Fruit fly (Drosophila melanogaster) whole organism, wandering third instar larva: ENCODE data around the gene cad.

Source experiments
- Abd-B ChIP-seq: fragments of >200 bp; optimal IDR thresholded peaks from 2 replicates; lab custom pipeline; 2017; ENCODE audit warnings: missing biosample characterization, missing genetic modification characterization
- CG32264 ChIP-seq: fragments of 200-800 bp; sonication (Bioruptor generic); optimal IDR thresholded peaks from 2 replicates; lab custom pipeline; 2016; ENCODE audit warnings: missing biosample characterization, missing genetic modification characterization
- CG9705 ChIP-seq: fragments of 200-800 bp; sonication (Bioruptor generic); optimal IDR thresholded peaks from 2 replicates; lab custom pipeline; 2018; ENCODE audit warnings: missing biosample characterization, mild to moderate bottlenecking, missing genetic modification characterization
- CrebA ChIP-seq: fragments of 200-800 bp; sonication (Bioruptor generic); optimal IDR thresholded peaks from 2 replicates; lab custom pipeline; 2016; ENCODE audit warnings: missing biosample characterization, mild to moderate bottlenecking, missing genetic modification characterization, borderline replicate concordance
- Dfd ChIP-seq: fragments of >200 bp; optimal IDR thresholded peaks from 2 replicates; lab custom pipeline; 2017; ENCODE audit warnings: missing biosample characterization, missing genetic modification characterization
- Dif ChIP-seq: fragments of 200-275, 200-300 bp; sonication (Bioruptor generic); optimal IDR thresholded peaks from 2 replicates; lab custom pipeline; 2018; ENCODE audit warnings: missing biosample characterization, missing genetic modification characterization; ENCODE audit not compliant: partially characterized antibody
- GATAd ChIP-seq: sonication (Bioruptor generic); optimal IDR thresholded peaks from 2 replicates; lab custom pipeline; 2016; ENCODE audit warnings: missing biosample characterization, missing genetic modification characterization
- HLH106 ChIP-seq: fragments of 200-800 bp; optimal IDR thresholded peaks from 3 replicates; lab custom pipeline; 2019; ENCODE audit warnings: missing biosample characterization, mild to moderate bottlenecking, missing genetic modification characterization, moderate library complexity
- Hnf4 ChIP-seq: fragments of 200-800 bp; sonication (Bioruptor generic); optimal IDR thresholded peaks from 2 replicates; lab custom pipeline; 2016; ENCODE audit warnings: missing biosample characterization, mild to moderate bottlenecking, missing genetic modification characterization
- Hr78 ChIP-seq: fragments of >200 bp; optimal IDR thresholded peaks from 2 replicates; lab custom pipeline; 2017; ENCODE audit warnings: missing biosample characterization, missing genetic modification characterization
- Hr83 ChIP-seq: fragments of 200-300 bp; sonication (Bioruptor generic); optimal IDR thresholded peaks from 2 replicates; lab custom pipeline; 2016; ENCODE audit warnings: missing biosample characterization, mild to moderate bottlenecking, missing genetic modification characterization, moderate library complexity; ENCODE audit not compliant: poor library complexity, severe bottlenecking
- Jra ChIP-seq: sonication (Bioruptor generic); optimal IDR thresholded peaks from 2 replicates; lab custom pipeline; 2016; ENCODE audit warnings: missing biosample characterization, missing genetic modification characterization
- Mio ChIP-seq: sonication (Bioruptor generic); optimal IDR thresholded peaks from 2 replicates; lab custom pipeline; 2016; ENCODE audit warnings: missing biosample characterization, missing genetic modification characterization
- Myc ChIP-seq: fragments of >200 bp; optimal IDR thresholded peaks from 2 replicates; lab custom pipeline; 2017
- N ChIP-seq: fragments of >200 bp; optimal IDR thresholded peaks from 2 replicates; lab custom pipeline; 2018; ENCODE audit warnings: missing biosample characterization, missing external identifiers, missing genetic modification characterization
- OdsH ChIP-seq: fragments of 200-800 bp; sonication (Bioruptor generic); optimal IDR thresholded peaks from 2 replicates; lab custom pipeline; 2016; ENCODE audit warnings: missing biosample characterization, mild to moderate bottlenecking, missing genetic modification characterization
- Rel ChIP-seq, 2 experiments: fragments of 200-800 bp; sonication (Bioruptor generic) in 1 of 2; optimal IDR thresholded peaks; 2 replicates in 1 of 2; 3 replicates in 1 of 2; lab custom pipeline; 2016 to 2019; ENCODE audit warnings: mild to moderate bottlenecking in 2 of 2, missing biosample characterization in 2 of 2, missing genetic modification characterization in 2 of 2, moderate library complexity in 1 of 2
- Sp1 ChIP-seq: fragments of 200-800 bp; sonication (Bioruptor generic); optimal IDR thresholded peaks from 3 replicates; lab custom pipeline; 2019; ENCODE audit warnings: missing biosample characterization, mild to moderate bottlenecking, missing genetic modification characterization, moderate library complexity
- Vsx2 ChIP-seq: fragments of 200-300, 225-300 bp; sonication (Bioruptor generic); optimal IDR thresholded peaks from 2 replicates; lab custom pipeline; 2018; ENCODE audit warnings: missing biosample characterization, missing genetic modification characterization; ENCODE audit not compliant: partially characterized antibody
- br ChIP-seq: fragments of 200-800 bp; sonication (Bioruptor generic); optimal IDR thresholded peaks from 2 replicates; lab custom pipeline; 2016; ENCODE audit warnings: missing biosample characterization, missing genetic modification characterization
- brk ChIP-seq: fragments of 200-800 bp; sonication (Bioruptor generic); optimal IDR thresholded peaks from 2 replicates; lab custom pipeline; 2016; ENCODE audit warnings: missing biosample characterization, mild to moderate bottlenecking, missing genetic modification characterization
- dl ChIP-seq, 2 experiments: fragments of 175-275, 200-275 bp in 1 of 2; fragments of 200-275 bp in 1 of 2; sonication (Bioruptor generic); optimal IDR thresholded peaks; lab custom pipeline; 2018; ENCODE audit warnings: mild to moderate bottlenecking in 2 of 2, missing biosample characterization in 2 of 2, missing genetic modification characterization in 2 of 2, moderate library complexity in 2 of 2; ENCODE audit not compliant: partially characterized antibody in 2 of 2, insufficient read depth in 1 of 2
- dmrt93B ChIP-seq: fragments of 200-800 bp; sonication (Bioruptor generic); optimal IDR thresholded peaks from 2 replicates; lab custom pipeline; 2018; ENCODE audit warnings: missing biosample characterization, mild to moderate bottlenecking, missing genetic modification characterization
- dsf ChIP-seq: sonication (Bioruptor generic); optimal IDR thresholded peaks from 2 replicates; lab custom pipeline; 2016; ENCODE audit warnings: missing biosample characterization, missing genetic modification characterization, borderline replicate concordance
- ey ChIP-seq: fragments of 200-800 bp; sonication (Bioruptor generic); optimal IDR thresholded peaks from 2 replicates; lab custom pipeline; 2016; ENCODE audit warnings: missing biosample characterization, missing genetic modification characterization
- foxo ChIP-seq, 2 experiments: fragments of 200-800 bp; sonication (Bioruptor generic); optimal IDR thresholded peaks; 2 replicates in 1 of 2; 3 replicates in 1 of 2; lab custom pipeline; 2016 to 2017; ENCODE audit warnings: missing biosample characterization in 2 of 2, missing genetic modification characterization in 2 of 2
- fru ChIP-seq: fragments of 200-800 bp; sonication (Bioruptor generic); optimal IDR thresholded peaks from 3 replicates; lab custom pipeline; 2016; ENCODE audit warnings: missing biosample characterization, mild to moderate bottlenecking, missing genetic modification characterization
- h ChIP-seq: fragments of 200-800 bp; sonication (Bioruptor generic); optimal IDR thresholded peaks from 3 replicates; lab custom pipeline; 2016; ENCODE audit warnings: missing biosample characterization, mild to moderate bottlenecking, missing genetic modification characterization
- jim ChIP-seq: fragments of 175-275, 200-325 bp; sonication (Bioruptor generic); optimal IDR thresholded peaks from 2 replicates; lab custom pipeline; 2016; ENCODE audit warnings: missing biosample characterization, mild to moderate bottlenecking, missing genetic modification characterization
- lola ChIP-seq: fragments of >200 bp; optimal IDR thresholded peaks from 2 replicates; lab custom pipeline; 2017; ENCODE audit warnings: missing biosample characterization, missing genetic modification characterization
- pan ChIP-seq: fragments of >200 bp; optimal IDR thresholded peaks from 2 replicates; lab custom pipeline; 2017
- psq ChIP-seq: fragments of 200-800 bp; sonication (Bioruptor generic); optimal IDR thresholded peaks from 3 replicates; lab custom pipeline; 2017; ENCODE audit warnings: missing biosample characterization, mild to moderate bottlenecking, missing genetic modification characterization, moderate library complexity
- rgr ChIP-seq: fragments of 200-800 bp; sonication (Bioruptor generic); optimal IDR thresholded peaks from 3 replicates; lab custom pipeline; 2016; ENCODE audit warnings: missing biosample characterization, mild to moderate bottlenecking, missing genetic modification characterization
- sage ChIP-seq: fragments of 200-800 bp; sonication (Bioruptor generic); optimal IDR thresholded peaks from 2 replicates; lab custom pipeline; 2016; ENCODE audit warnings: missing biosample characterization, mild to moderate bottlenecking, missing genetic modification characterization
- sv ChIP-seq: fragments of 200-800 bp; sonication (Bioruptor generic); optimal IDR thresholded peaks from 3 replicates; lab custom pipeline; 2016; ENCODE audit warnings: missing biosample characterization, missing genetic modification characterization
- tai ChIP-seq: sonication (Bioruptor generic); optimal IDR thresholded peaks from 2 replicates; lab custom pipeline; 2016; ENCODE audit warnings: missing biosample characterization, missing genetic modification characterization
- usp ChIP-seq: fragments of >200 bp; optimal IDR thresholded peaks from 2 replicates; lab custom pipeline; 2017; ENCODE audit warnings: missing biosample characterization, missing genetic modification characterization
- woc ChIP-seq: sonication (Bioruptor generic); optimal IDR thresholded peaks from 2 replicates; lab custom pipeline; 2016; ENCODE audit warnings: missing biosample characterization, mild to moderate bottlenecking, missing genetic modification characterization

cad gene

DNA sequence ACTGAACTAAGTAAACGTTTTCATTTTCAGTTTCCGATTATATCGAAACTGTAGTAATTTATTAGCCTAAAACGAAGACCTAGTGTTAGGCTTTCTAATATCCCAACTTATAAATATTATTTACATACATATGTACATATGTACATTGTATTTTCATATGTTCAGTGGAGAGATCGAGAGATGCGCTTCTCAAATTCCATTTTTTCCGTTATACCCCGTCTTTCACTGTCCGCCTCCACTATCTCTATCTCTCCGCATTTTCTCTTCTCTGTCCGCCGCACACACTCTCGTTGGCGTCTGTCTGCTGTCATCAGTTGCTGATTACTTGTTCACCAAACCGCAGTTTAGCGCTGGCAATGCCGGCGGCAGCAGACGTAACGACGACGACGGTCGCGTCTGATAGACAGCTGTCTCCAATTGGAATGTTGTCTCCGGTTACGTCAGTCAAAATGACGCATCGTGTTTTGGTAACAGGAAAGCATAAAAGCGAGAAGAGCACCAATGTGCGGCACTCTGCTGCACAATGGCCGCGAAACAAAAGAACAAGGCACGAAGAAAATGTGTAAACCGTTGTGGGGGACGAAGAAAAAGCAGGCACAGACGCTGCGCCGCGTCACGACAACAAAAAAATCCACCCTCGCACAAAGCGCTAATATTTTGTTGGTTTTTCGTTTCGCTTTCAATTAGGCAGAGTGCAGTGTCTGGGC lies 52.1 kb downstream of the cad start, which contains the start of gene CG9331:
Gene CG9331, plus strand, starts transcription at position 340 of the 707 bp plus-strand sequence.
- TF ChIP-seq dl (GFP tag; optimal IDR thresholded peaks at IDR 0.05; lab: Kevin White, UChicago; ENCODE audit: insufficient read depth in 1 of 2, partially characterized antibody in 2 of 2) (peak in 1 of 2 experiments; percentile 59), lola (GFP tag; lab: Kevin White, UChicago) (no peak), psq (GFP tag; lab: Kevin White, UChicago) (peak; percentile 14), Vsx2 (GFP tag; lab: Kevin White, UChicago) (peak; percentile 53), Rel (GFP tag; optimal IDR thresholded peaks at IDR 0.05; lab: Kevin White, UChicago) (no peak), Rel (tag; optimal IDR thresholded peaks at IDR 0.05; lab: Kevin White, UChicago) (peak; percentile 56), Sp1 (GFP tag; lab: Kevin White, UChicago) (no peak), jim (GFP tag; lab: Kevin White, UChicago) (no peak), woc (GFP tag; lab: Kevin White, UChicago) (peak; percentile 5), Myc (lab: Kevin White, UChicago) (no peak), Hr83 (GFP tag; lab: Kevin White, UChicago) (no peak), ey (no peak), dsf (GFP tag; lab: Kevin White, UChicago) (no peak), Dif (GFP tag; lab: Kevin White, UChicago) (peak; percentile 38), tai (GFP tag; lab: Kevin White, UChicago) (no peak), Mio (GFP tag; lab: Kevin White, UChicago) (no peak)

DNA sequence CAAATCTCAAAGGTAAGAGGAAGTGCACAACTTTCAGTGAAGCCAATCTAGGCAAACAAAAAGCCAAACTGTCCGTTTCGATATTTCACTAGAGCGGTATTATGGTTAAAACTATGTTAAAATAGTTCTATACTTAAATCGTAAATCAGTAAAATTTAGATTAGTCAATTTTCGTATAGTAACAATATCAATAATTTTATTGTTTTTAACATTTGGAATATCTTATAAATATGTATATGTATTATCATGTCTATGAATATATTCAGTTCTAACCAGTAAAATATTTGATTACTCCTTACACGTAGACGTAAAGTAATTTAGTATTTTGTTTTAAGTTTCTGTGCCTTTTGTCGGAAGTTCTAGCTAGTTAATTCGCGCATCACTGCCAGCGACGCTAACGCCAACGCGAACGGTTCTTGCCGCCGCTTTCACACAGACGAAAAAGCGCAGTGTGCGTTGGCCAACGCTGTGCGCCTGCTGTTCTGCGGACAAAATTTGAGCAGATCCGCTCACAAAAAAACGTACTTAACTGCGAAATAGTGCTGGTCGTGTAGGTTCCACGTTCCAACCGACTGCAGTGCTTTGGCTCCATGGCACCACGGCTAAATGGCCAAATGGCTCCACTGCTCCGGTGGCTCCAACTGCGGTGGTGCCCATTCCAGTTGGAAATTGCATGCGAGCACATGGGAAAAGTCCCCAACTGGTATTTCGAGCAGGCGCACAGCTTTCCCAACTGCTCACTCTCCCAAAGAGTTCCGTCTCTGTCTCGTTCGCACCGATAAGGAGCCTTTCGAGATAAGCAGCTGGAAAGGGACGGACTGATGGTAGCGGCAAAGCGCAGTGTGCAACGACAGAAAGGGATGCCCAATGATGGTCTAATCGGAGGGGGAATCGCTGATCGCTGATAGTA lies 52.9 kb downstream of the cad start:
- TF ChIP-seq N (GFP tag; lab: Kevin White, UChicago) (no peak), OdsH (no peak), dmrt93B (GFP tag; lab: Kevin White, UChicago) (no peak), Sp1 (GFP tag; lab: Kevin White, UChicago) (peak; percentile 13), br (GFP tag; lab: Kevin White, UChicago) (peak; percentile 59), rgr (GFP tag; lab: Kevin White, UChicago) (peak; percentile 33), Myc (lab: Kevin White, UChicago) (peak; percentile 91), Hr78 (no peak), CrebA (peak; percentile 65), h (GFP tag; lab: Kevin White, UChicago) (peak; percentile 68), sv (GFP tag; lab: Kevin White, UChicago) (no peak), Hnf4 (no peak), CG9705 (no peak), jim (GFP tag; lab: Kevin White, UChicago) (peak; percentile 70), sage (GFP tag; lab: Kevin White, UChicago) (no peak), pan (lab: Kevin White, UChicago) (no peak), woc (GFP tag; lab: Kevin White, UChicago) (peak; percentile 48), Jra (GFP tag; lab: Kevin White, UChicago) (no peak), ey (no peak), dl (GFP tag; optimal IDR thresholded peaks at IDR 0.05; lab: Kevin White, UChicago; ENCODE audit: insufficient read depth in 1 of 2, partially characterized antibody in 2 of 2) (peak; percentile 76 to 79), Rel (GFP tag; optimal IDR thresholded peaks at IDR 0.05; lab: Kevin White, UChicago) (peak; percentile 84), Rel (tag; optimal IDR thresholded peaks at IDR 0.05; lab: Kevin White, UChicago) (peak; percentile 100), psq (GFP tag; lab: Kevin White, UChicago) (peak; percentile 13), Abd-B (GFP tag; lab: Kevin White, UChicago) (no peak), Dfd (GFP tag; lab: Kevin White, UChicago) (no peak), Hr83 (GFP tag; lab: Kevin White, UChicago) (peak; percentile 33), fru (GFP tag; lab: Kevin White, UChicago) (peak; percentile 0), HLH106 (tag; lab: Kevin White, UChicago) (peak; percentile 49), foxo (GFP tag; optimal IDR thresholded peaks at IDR 0.05; lab: Kevin White, UChicago) (no peak), lola (GFP tag; lab: Kevin White, UChicago) (no peak), usp (GFP tag; lab: Kevin White, UChicago) (no peak), CG32264 (GFP tag; lab: Kevin White, UChicago) (no peak), Mio (GFP tag; lab: Kevin White, UChicago) (no peak), dsf (GFP tag; lab: Kevin White, UChicago) (no peak), Dif (GFP tag; lab: Kevin White, UChicago) (peak; percentile 92), GATAd (GFP tag; lab: Kevin White, UChicago) (peak; percentile 92), tai (GFP tag; lab: Kevin White, UChicago) (no peak), brk (GFP tag; lab: Kevin White, UChicago) (peak; percentile 6), Vsx2 (GFP tag; lab: Kevin White, UChicago) (peak; percentile 74)
- TF ChIP-seq, all 38 proteins: peak for 18
